Worm (Caenorhabditis elegans) whole organism, L2 larva: ENCODE data around the gene ugtp-1.
A peak's percentile ranks its signal among the peaks of the same experiment; 100 is the strongest.

Source experiments
- C34F6.9 ChIP-seq: fragments of 150-350 bp; optimal IDR thresholded peaks from 2 replicates; lab custom pipeline; 2014; ENCODE audit warnings: missing biosample characterization, missing genetic modification characterization
- aly-2 ChIP-seq: fragments of 150-350 bp; optimal IDR thresholded peaks from 2 replicates; lab custom pipeline; 2014; ENCODE audit warnings: missing biosample characterization, missing genetic modification characterization
- ama-1 ChIP-seq: fragments of 150-350 bp; optimal IDR thresholded peaks from 2 replicates; lab custom pipeline; 2018; ENCODE audit warnings: inconsistent platforms
- blmp-1 ChIP-seq: sonication (generic microtip); optimal IDR thresholded peaks from 2 replicates; lab custom pipeline; 2017; ENCODE audit warnings: missing genetic modification characterization, mild to moderate bottlenecking, missing compliant biosample characterization, antibody characterized with exemption, moderate library complexity; ENCODE audit not compliant: insufficient read depth
- fos-1 ChIP-seq: fragments of 150-350 bp; optimal IDR thresholded peaks from 2 replicates; lab custom pipeline; 2014; ENCODE audit warnings: missing biosample characterization, missing genetic modification characterization
- lin-11 ChIP-seq: fragments of 150-350 bp; sonication (generic microtip); optimal IDR thresholded peaks from 2 replicates; lab custom pipeline; 2014; ENCODE audit warnings: missing biosample characterization, missing genetic modification characterization, inconsistent platforms, mixed read lengths
- lin-13 ChIP-seq: fragments of 150-350 bp; optimal IDR thresholded peaks from 2 replicates; lab custom pipeline; 2014; ENCODE audit warnings: missing biosample characterization, missing genetic modification reagents, missing genetic modification characterization
- nhr-25 ChIP-seq: fragments of 150-350 bp; sonication (generic microtip); optimal IDR thresholded peaks from 3 replicates; lab custom pipeline; 2014; ENCODE audit warnings: missing biosample characterization, missing genetic modification characterization
- nhr-77 ChIP-seq: fragments of 150-350 bp; optimal IDR thresholded peaks from 2 replicates; lab custom pipeline; 2014; ENCODE audit warnings: missing biosample characterization, missing genetic modification characterization
- sma-3 ChIP-seq: sonication (generic microtip); optimal IDR thresholded peaks from 2 replicates; lab custom pipeline; 2016; ENCODE audit warnings: missing genetic modification reagents, missing genetic modification characterization, missing compliant biosample characterization
- snpc-4 ChIP-seq: fragments of 150-350 bp; optimal IDR thresholded peaks from 2 replicates; lab custom pipeline; 2014; ENCODE audit warnings: missing biosample characterization, missing genetic modification characterization
- unc-39 ChIP-seq: fragments of 150-350 bp; optimal IDR thresholded peaks from 2 replicates; lab custom pipeline; 2014; ENCODE audit warnings: missing biosample characterization, missing genetic modification characterization
- unc-62 ChIP-seq: fragments of 150-350 bp; optimal IDR thresholded peaks from 2 replicates; lab custom pipeline; 2014; ENCODE audit warnings: missing biosample characterization, missing genetic modification reagents, missing genetic modification characterization
- ztf-11 ChIP-seq: sonication (generic microtip); optimal IDR thresholded peaks from 2 replicates; lab custom pipeline; 2017; ENCODE audit warnings: missing biosample characterization, missing genetic modification characterization

DNA sequence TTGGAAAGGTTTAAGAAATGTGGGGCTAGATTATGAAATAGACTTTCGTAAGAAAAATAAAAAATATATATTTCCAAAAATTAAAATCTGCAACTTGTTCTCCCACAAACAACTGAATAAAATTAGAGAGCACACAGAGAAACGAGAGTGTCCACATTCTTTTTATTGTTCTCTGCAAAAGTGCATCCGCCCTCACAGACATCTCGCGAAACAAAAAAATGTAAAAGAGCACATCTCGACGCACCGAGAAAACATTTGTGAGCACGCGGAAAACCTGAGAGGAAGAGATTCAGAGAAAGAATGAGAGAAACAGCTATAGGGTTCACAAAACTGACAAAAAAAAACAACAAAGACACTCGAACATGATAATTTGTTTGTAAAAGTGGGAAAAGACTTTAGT, 31.6 kb upstream of the ugtp-1 start:
- TF ChIP-seq unc-39 (tag; lab: Kevin White, UChicago) (no peak), unc-62 (GFP tag; lab: Kevin White, UChicago) (no peak), aly-2 (no peak), C34F6.9 (tag; lab: Kevin White, UChicago) (peak; percentile 22), fos-1 (no peak), ztf-11 (tag; lab: Kevin White, UChicago) (no peak), snpc-4 (no peak), blmp-1 (tag; lab: Kevin White, UChicago) (no peak), ama-1 (lab: Kevin White, UChicago) (no peak), nhr-77 (tag; lab: Kevin White, UChicago) (no peak), lin-11 (tag; lab: Kevin White, UChicago) (no peak), sma-3 (no peak), lin-13 (GFP tag; lab: Kevin White, UChicago) (no peak), nhr-25 (no peak)
